Worm (Caenorhabditis elegans) whole organism, midembryonic: ENCODE measurements around the gene zmp-1.

Source experiments
- T22C8.4 ChIP-seq: fragments of 200-800 bp; sonication (Bioruptor generic); IDR thresholded peaks from 2 replicates; pipeline ENCODE4 v1.3.6; 2022; ENCODE audit warnings: missing genetic modification characterization, missing compliant biosample characterization
- flt-1 ChIP-seq: fragments of 200-800 bp; sonication (Bioruptor generic); IDR thresholded peaks from 2 replicates; pipeline ENCODE4 v1.3.6; 2022; ENCODE audit warnings: missing genetic modification characterization, missing compliant biosample characterization
- tab-1 ChIP-seq: fragments of 200-800 bp; sonication (Bioruptor generic); IDR thresholded peaks from 2 replicates; pipeline ENCODE4 v1.3.6; 2022; ENCODE audit warnings: missing genetic modification characterization, missing compliant biosample characterization
- ztf-23 ChIP-seq: fragments of 200-800 bp; sonication (Bioruptor generic); IDR thresholded peaks from 2 replicates; pipeline ENCODE4 v1.3.6; 2022; ENCODE audit warnings: missing genetic modification reagents, missing genetic modification characterization, missing compliant biosample characterization
- ztf-29 ChIP-seq: fragments of 200-800 bp; sonication (Bioruptor generic); IDR thresholded peaks from 2 replicates; pipeline ENCODE4 v1.3.6; 2022; ENCODE audit warnings: missing genetic modification reagents, missing genetic modification characterization, missing compliant biosample characterization

ce11 chrIII:5900709-5901108, 32.0 kb downstream of the zmp-1 start:
- TF ChIP-seq flt-1 (no peak), ztf-23 (GFP tag; lab: Robert Waterston, UW) (no peak), ztf-29 (no peak), T22C8.4 (GFP tag; lab: Robert Waterston, UW) (no peak), tab-1 (GFP tag; lab: Robert Waterston, UW) (no peak)
